Worm (Caenorhabditis elegans): Measurements from ENCODE around the gene cest-5.1.
"Not testable (repeated sequence)": the region's sequence is repeated elsewhere in the genome, so short reads cannot be mapped to it uniquely, and the experiment has no call there.

- TF ChIP-seq ama-1 (optimal IDR thresholded peaks at IDR 0.05); fkh-6 (tag; optimal IDR thresholded peaks at IDR 0.05); ceh-34 (tag; optimal IDR thresholded peaks at IDR 0.05); nhr-11 (tag; optimal IDR thresholded peaks at IDR 0.05); hlh-15 (tag; optimal IDR thresholded peaks at IDR 0.05); sox-2 (GFP tag; IDR thresholded peaks at IDR 0.05); pha-4 (tag; optimal IDR thresholded peaks at IDR 0.05); hlh-8 (tag; optimal IDR thresholded peaks at IDR 0.05); ceh-18 (tag; optimal IDR thresholded peaks at IDR 0.05); ahr-1 (tag; optimal IDR thresholded peaks at IDR 0.05): not testable (repeated sequence)
Measured at ce11 chrIV:6598740-6599139, 32.8 kb downstream of the cest-5.1 start, which contains the start of gene nspb-5.
